Fruit fly (Drosophila melanogaster) whole organism: ENCODE data around the gene CG15169.

ENCODE experiments used
- CG8478 ChIP-seq: fragments of >200 bp; optimal IDR thresholded peaks from 2 replicates; lab custom pipeline; 2018; ENCODE audit warnings: inconsistent platforms
- Dll ChIP-seq: fragments of >200 bp; optimal IDR thresholded peaks from 2 replicates; lab custom pipeline; 2017
- psq ChIP-seq: fragments of >200 bp; optimal IDR thresholded peaks from 2 replicates; lab custom pipeline; 2017

DNA sequence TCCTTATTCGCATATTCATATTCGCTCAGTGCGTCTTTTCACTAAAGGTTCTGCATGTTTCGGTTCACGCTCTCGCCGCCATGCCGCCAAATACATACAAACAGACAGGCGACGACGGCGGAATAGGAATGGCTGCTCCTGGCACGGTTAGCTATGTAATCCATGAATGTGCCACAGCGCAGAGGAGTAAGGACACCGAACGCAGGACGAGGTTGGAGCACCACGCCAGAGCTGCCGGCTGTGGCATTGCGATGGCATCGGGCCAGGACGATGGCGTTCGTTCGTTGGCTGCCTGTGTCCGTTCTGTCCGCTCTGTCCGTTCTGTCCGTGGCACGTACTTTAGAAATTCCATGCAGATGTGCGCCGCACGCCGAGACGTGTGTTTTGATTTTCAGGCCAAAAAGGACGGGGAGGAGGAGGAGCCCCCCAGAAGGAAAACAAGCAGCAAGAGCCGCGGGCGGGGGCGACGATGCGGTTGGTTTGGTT lies 24.1 kb downstream of the CG15169 start:
- TF ChIP-seq CG8478 (lab: Kevin White, UChicago) (no peak), psq (no peak), Dll (no peak)
